Worm (Caenorhabditis elegans): ENCODE measurements around the gene cnc-7.

- TF ChIP-seq elt-3 (tag; optimal IDR thresholded peaks at IDR 0.05), result no peak
- no peak for TF ChIP-seq lsy-2 (tag; optimal IDR thresholded peaks at IDR 0.05)
- no peak for TF ChIP-seq pha-4 (tag; optimal IDR thresholded peaks at IDR 0.05)
- TF ChIP-seq nhr-12 (tag; optimal IDR thresholded peaks at IDR 0.05), result no peak
Observed at ce11 chrV:20356472-20356871, 37.4 kb upstream of the cnc-7 start, which contains the start of gene grd-11.
